Worm (Caenorhabditis elegans): ENCODE measurements around the gene srv-8.

The srv-8 gene

ce11 chrV:13464123-13464522 lies 43.6 kb upstream of the srv-8 start:
- TF ChIP-seq ceh-82 (tag; optimal IDR thresholded peaks at IDR 0.05) (no peak), peb-1 (tag; optimal IDR thresholded peaks at IDR 0.05) (no peak), crh-2 (tag; optimal IDR thresholded peaks at IDR 0.05) (peak; percentile 1), unc-55 (GFP tag; optimal IDR thresholded peaks at IDR 0.05) (no peak), nhr-11 (tag; optimal IDR thresholded peaks at IDR 0.05) (no peak), nhr-77 (tag; optimal IDR thresholded peaks at IDR 0.05) (no peak), sma-9 (GFP tag; optimal IDR thresholded peaks at IDR 0.05) (peak; percentile 3), sma-9 (tag; optimal IDR thresholded peaks at IDR 0.05) (no peak), lin-39 (tag; optimal IDR thresholded peaks at IDR 0.05) (no peak), unc-39 (tag; optimal IDR thresholded peaks at IDR 0.05) (no peak), unc-62 (GFP tag; optimal IDR thresholded peaks at IDR 0.05) (no peak), snpc-4 (tag; optimal IDR thresholded peaks at IDR 0.05) (no peak), nhr-23 (tag; optimal IDR thresholded peaks at IDR 0.05) (no peak), Y55F3AM.14 (GFP tag; optimal IDR thresholded peaks at IDR 0.05) (no peak), elt-3 (tag; optimal IDR thresholded peaks at IDR 0.05) (no peak), mbf-1 (tag; optimal IDR thresholded peaks at IDR 0.05) (no peak), skn-1 (tag; optimal IDR thresholded peaks at IDR 0.05) (peak; percentile 69), sma-3 (GFP tag; optimal IDR thresholded peaks at IDR 0.05) (peak; percentile 24), blmp-1 (tag; optimal IDR thresholded peaks at IDR 0.05; ENCODE audit: insufficient read depth) (no peak), ztf-4 (tag; optimal IDR thresholded peaks at IDR 0.05) (peak; percentile 1), nhr-12 (tag; optimal IDR thresholded peaks at IDR 0.05) (no peak), egl-27 (tag; optimal IDR thresholded peaks at IDR 0.05) (no peak), C34F6.9 (tag; optimal IDR thresholded peaks at IDR 0.05) (no peak), lsy-2 (tag; optimal IDR thresholded peaks at IDR 0.05) (no peak), nhr-25 (tag; optimal IDR thresholded peaks at IDR 0.05) (peak; percentile 69), mab-5 (tag; optimal IDR thresholded peaks at IDR 0.05) (no peak), sem-4 (tag; optimal IDR thresholded peaks at IDR 0.05) (no peak), fos-1 (tag; optimal IDR thresholded peaks at IDR 0.05) (no peak), nhr-21 (tag; optimal IDR thresholded peaks at IDR 0.05) (no peak), ztf-11 (tag; optimal IDR thresholded peaks at IDR 0.05) (no peak), ZK546.5 (tag; optimal IDR thresholded peaks at IDR 0.05) (no peak), ztf-1 (GFP tag; conservative IDR thresholded peaks at IDR 0.05) (no peak), aly-2 (tag; optimal IDR thresholded peaks at IDR 0.05) (no peak), lin-11 (tag; optimal IDR thresholded peaks at IDR 0.05) (no peak), dmd-4 (tag; optimal IDR thresholded peaks at IDR 0.05) (no peak), F13H6.1 (tag; optimal IDR thresholded peaks at IDR 0.05) (no peak), nhr-6 (tag; optimal IDR thresholded peaks at IDR 0.05) (no peak), mdl-1 (tag; optimal IDR thresholded peaks at IDR 0.05) (no peak), ama-1 (optimal IDR thresholded peaks at IDR 0.05) (peak; percentile 34)

- TF ChIP-seq dmd-4 (tag; optimal IDR thresholded peaks at IDR 0.05) (no peak), peb-1 (tag; optimal IDR thresholded peaks at IDR 0.05) (no peak), C34F6.9 (tag; optimal IDR thresholded peaks at IDR 0.05) (peak; percentile 82), sma-9 (GFP tag; optimal IDR thresholded peaks at IDR 0.05) (peak; percentile 65), sma-9 (tag; optimal IDR thresholded peaks at IDR 0.05) (no peak), egl-27 (tag; optimal IDR thresholded peaks at IDR 0.05) (no peak), Y55F3AM.14 (GFP tag; optimal IDR thresholded peaks at IDR 0.05) (no peak), R02D3.7 (tag; optimal IDR thresholded peaks at IDR 0.05) (no peak), nhr-10 (tag; optimal IDR thresholded peaks at IDR 0.05) (peak; percentile 14), ceh-82 (tag; optimal IDR thresholded peaks at IDR 0.05) (no peak), sma-3 (GFP tag; optimal IDR thresholded peaks at IDR 0.05) (peak; percentile 59), blmp-1 (tag; optimal IDR thresholded peaks at IDR 0.05; ENCODE audit: insufficient read depth) (no peak), lin-11 (tag; optimal IDR thresholded peaks at IDR 0.05) (peak; percentile 23), ztf-11 (tag; optimal IDR thresholded peaks at IDR 0.05) (no peak), nhr-6 (tag; optimal IDR thresholded peaks at IDR 0.05) (no peak), unc-39 (tag; optimal IDR thresholded peaks at IDR 0.05) (no peak), lin-39 (tag; optimal IDR thresholded peaks at IDR 0.05) (no peak), sem-4 (tag; optimal IDR thresholded peaks at IDR 0.05) (no peak), ztf-4 (tag; optimal IDR thresholded peaks at IDR 0.05) (peak; percentile 25), skn-1 (tag; optimal IDR thresholded peaks at IDR 0.05) (peak; percentile 79), ZK546.5 (tag; optimal IDR thresholded peaks at IDR 0.05) (no peak), nhr-129 (tag; optimal IDR thresholded peaks at IDR 0.05) (peak; percentile 84), ama-1 (optimal IDR thresholded peaks at IDR 0.05) (peak; percentile 61), aly-2 (tag; optimal IDR thresholded peaks at IDR 0.05) (no peak), nhr-77 (tag; optimal IDR thresholded peaks at IDR 0.05) (no peak), nhr-11 (tag; optimal IDR thresholded peaks at IDR 0.05) (no peak), nhr-237 (tag; optimal IDR thresholded peaks at IDR 0.05) (no peak), nhr-21 (tag; optimal IDR thresholded peaks at IDR 0.05) (no peak), nhr-12 (tag; optimal IDR thresholded peaks at IDR 0.05) (no peak), mbf-1 (tag; optimal IDR thresholded peaks at IDR 0.05) (no peak), lsy-2 (tag; optimal IDR thresholded peaks at IDR 0.05) (peak; percentile 8 to 65), nhr-23 (tag; optimal IDR thresholded peaks at IDR 0.05) (no peak), zag-1 (tag; optimal IDR thresholded peaks at IDR 0.05) (no peak), elt-3 (tag; optimal IDR thresholded peaks at IDR 0.05) (no peak), mab-5 (tag; optimal IDR thresholded peaks at IDR 0.05) (no peak), mdl-1 (tag; optimal IDR thresholded peaks at IDR 0.05) (peak; percentile 8 to 28), nhr-25 (tag; optimal IDR thresholded peaks at IDR 0.05) (peak; percentile 27), F13H6.1 (tag; optimal IDR thresholded peaks at IDR 0.05) (peak; percentile 59), gmeb-1 (tag; optimal IDR thresholded peaks at IDR 0.05) (peak; percentile 68), alr-1 (tag; optimal IDR thresholded peaks at IDR 0.05) (no peak), fos-1 (tag; optimal IDR thresholded peaks at IDR 0.05) (peak; percentile 93), elt-1 (tag; optimal IDR thresholded peaks at IDR 0.05) (no peak), ztf-1 (GFP tag; conservative IDR thresholded peaks at IDR 0.05) (no peak), lin-13 (GFP tag; optimal IDR thresholded peaks at IDR 0.05) (peak; percentile 13), unc-62 (GFP tag; optimal IDR thresholded peaks at IDR 0.05) (no peak), snpc-4 (tag; optimal IDR thresholded peaks at IDR 0.05) (no peak)
Observed at ce11 chrV:13462974-13463373, 42.4 kb upstream of the srv-8 start, which contains the start of gene frm-10. Gene frm-10 (plus strand): TSS chrV:13463207.
